Worm (Caenorhabditis elegans) whole organism, L1 larva: ENCODE measurements around the gene odr-1.

Experiments
- C16A3.4 ChIP-seq: fragments of 150-350 bp; optimal IDR thresholded peaks from 2 replicates; lab custom pipeline; 2014; ENCODE audit warnings: missing biosample characterization, missing genetic modification characterization
- alr-1 ChIP-seq: fragments of 200-800 bp; sonication (Bioruptor generic); optimal IDR thresholded peaks from 2 replicates; lab custom pipeline; 2018; ENCODE audit warnings: borderline replicate concordance, mild to moderate bottlenecking, missing genetic modification characterization, missing compliant biosample characterization
- ama-1 ChIP-seq: fragments of 150-350 bp; optimal IDR thresholded peaks from 2 replicates; lab custom pipeline; 2014
- blmp-1 ChIP-seq: fragments of 150-350 bp; optimal IDR thresholded peaks from 2 replicates; lab custom pipeline; 2014; ENCODE audit warnings: missing biosample characterization, missing genetic modification characterization
- ceh-82 ChIP-seq, 3 experiments: fragments of 150-350 bp in 1 of 3; sonication (generic microtip) in 2 of 3; optimal IDR thresholded peaks; 2 replicates each; lab custom pipeline; 2014 to 2017; ENCODE audit warnings: missing biosample characterization in 3 of 3, missing genetic modification characterization in 3 of 3
- ceh-90 ChIP-seq: sonication (generic microtip); optimal IDR thresholded peaks from 2 replicates; lab custom pipeline; 2016; ENCODE audit warnings: missing genetic modification characterization, missing compliant biosample characterization
- dsc-1 ChIP-seq: sonication (generic microtip); optimal IDR thresholded peaks from 2 replicates; lab custom pipeline; 2016; ENCODE audit warnings: mild to moderate bottlenecking, missing genetic modification characterization, missing compliant biosample characterization
- efl-1 ChIP-seq, 4 experiments: fragments of 150-350 bp; optimal IDR thresholded peaks in 3 of 4; peaks in 1 of 4; 1 replicate in 1 of 4; 2 replicates in 3 of 4; lab custom pipeline; 2014; ENCODE audit warnings: missing biosample characterization in 2 of 4, missing genetic modification characterization in 2 of 4, missing genetic modification reagents in 2 of 4
- elt-2 ChIP-seq: sonication (generic microtip); optimal IDR thresholded peaks from 2 replicates; lab custom pipeline; 2016; ENCODE audit warnings: missing genetic modification characterization, mild to moderate bottlenecking, inconsistent platforms, missing compliant biosample characterization, missing genetic modification reagents
- elt-3 ChIP-seq, 6 experiments: fragments of 150-350 bp in 1 of 6; sonication (generic microtip); optimal IDR thresholded peaks; 2 replicates each; lab custom pipeline; 2017 to 2018; ENCODE audit warnings: missing biosample characterization in 6 of 6, missing genetic modification characterization in 6 of 6, inconsistent platforms in 1 of 6
- ets-5 ChIP-seq: fragments of 200-800 bp; sonication (Bioruptor generic); IDR thresholded peaks from 2 replicates; pipeline ENCODE4 v1.3.6; 2022; ENCODE audit warnings: missing genetic modification characterization, missing compliant biosample characterization
- fos-1 ChIP-seq: fragments of 150-350 bp; optimal IDR thresholded peaks from 2 replicates; lab custom pipeline; 2014; ENCODE audit warnings: missing biosample characterization, missing genetic modification characterization
- grh-1 ChIP-seq: fragments of 200-800 bp; sonication (Bioruptor generic); IDR thresholded peaks from 2 replicates; pipeline ENCODE4 v1.3.6; 2022; ENCODE audit warnings: missing genetic modification reagents, missing genetic modification characterization, missing compliant biosample characterization
- hlh-17 ChIP-seq: fragments of 200-800 bp; sonication (Bioruptor generic); optimal IDR thresholded peaks from 2 replicates; lab custom pipeline; 2018; ENCODE audit warnings: missing genetic modification characterization, mild to moderate bottlenecking, missing compliant biosample characterization, moderate library complexity, borderline replicate concordance
- isw-1 ChIP-seq: fragments of 200-800 bp; sonication (Bioruptor generic); IDR thresholded peaks from 2 replicates; pipeline ENCODE4 v1.3.6; 2022; ENCODE audit warnings: missing genetic modification characterization, missing compliant biosample characterization
- jun-1 ChIP-seq: fragments of 150-350 bp; optimal IDR thresholded peaks from 2 replicates; lab custom pipeline; 2014; ENCODE audit warnings: missing biosample characterization, missing genetic modification reagents, missing genetic modification characterization
- lin-13 ChIP-seq: fragments of 150-350 bp; optimal IDR thresholded peaks from 2 replicates; lab custom pipeline; 2014; ENCODE audit warnings: missing biosample characterization, missing genetic modification reagents, missing genetic modification characterization
- lin-14 ChIP-seq: fragments of 200-800 bp; sonication (Bioruptor generic); optimal IDR thresholded peaks from 2 replicates; lab custom pipeline; 2018; ENCODE audit warnings: mild to moderate bottlenecking, missing genetic modification characterization, moderate library complexity, missing compliant biosample characterization
- lin-15B ChIP-seq: fragments of 150-350 bp; sonication (generic microtip); optimal IDR thresholded peaks from 3 replicates; lab custom pipeline; 2014; ENCODE audit warnings: missing biosample characterization, missing genetic modification characterization
- lin-35 ChIP-seq, 2 experiments: fragments of 150-350 bp; optimal IDR thresholded peaks; 2 replicates each; lab custom pipeline; 2014; ENCODE audit warnings: missing biosample characterization in 2 of 2, missing genetic modification characterization in 2 of 2, missing genetic modification reagents in 2 of 2
- lsy-2 ChIP-seq, 2 experiments: fragments of 150-350 bp; optimal IDR thresholded peaks; 2 replicates each; lab custom pipeline; 2014; ENCODE audit warnings: missing biosample characterization in 2 of 2, missing genetic modification characterization in 2 of 2
- mab-9 ChIP-seq: fragments of 200-800 bp; sonication (Bioruptor generic); IDR thresholded peaks from 2 replicates; pipeline ENCODE4 v1.3.6; 2022; ENCODE audit warnings: missing genetic modification reagents, missing genetic modification characterization, missing compliant biosample characterization
- mdl-1 ChIP-seq, 2 experiments: fragments of 150-350 bp; optimal IDR thresholded peaks; 2 replicates each; lab custom pipeline; 2014 to 2017; ENCODE audit warnings: missing biosample characterization in 2 of 2, missing genetic modification characterization in 2 of 2, inconsistent platforms in 1 of 2
- mef-2 ChIP-seq: fragments of 150-350 bp; optimal IDR thresholded peaks from 2 replicates; lab custom pipeline; 2014; ENCODE audit warnings: missing biosample characterization, missing genetic modification characterization
- mep-1 ChIP-seq: fragments of 150-350 bp; optimal IDR thresholded peaks from 2 replicates; lab custom pipeline; 2014; ENCODE audit warnings: missing biosample characterization, missing genetic modification characterization
- nhr-11 ChIP-seq: fragments of 150-350 bp; optimal IDR thresholded peaks from 2 replicates; lab custom pipeline; 2014; ENCODE audit warnings: missing biosample characterization, missing genetic modification characterization
- nhr-12 ChIP-seq: sonication (generic microtip); optimal IDR thresholded peaks from 2 replicates; lab custom pipeline; 2017; ENCODE audit warnings: missing biosample characterization, missing genetic modification characterization
- nhr-20 ChIP-seq: sonication (generic microtip); optimal IDR thresholded peaks from 2 replicates; lab custom pipeline; 2016; ENCODE audit warnings: mild to moderate bottlenecking, missing genetic modification characterization, missing compliant biosample characterization
- nhr-28 ChIP-seq: fragments of 150-350 bp; optimal IDR thresholded peaks from 2 replicates; lab custom pipeline; 2014; ENCODE audit warnings: missing biosample characterization, missing genetic modification characterization
- nhr-47 ChIP-seq: sonication (generic microtip); optimal IDR thresholded peaks from 2 replicates; lab custom pipeline; 2016; ENCODE audit warnings: mild to moderate bottlenecking, missing genetic modification characterization, moderate library complexity, missing compliant biosample characterization
- nhr-71 ChIP-seq: sonication (generic microtip); optimal IDR thresholded peaks from 2 replicates; lab custom pipeline; 2016; ENCODE audit warnings: mild to moderate bottlenecking, missing genetic modification characterization, moderate library complexity, missing compliant biosample characterization
- nhr-76 ChIP-seq: sonication (generic microtip); optimal IDR thresholded peaks from 2 replicates; lab custom pipeline; 2017; ENCODE audit warnings: missing biosample characterization, missing genetic modification characterization
- nhr-77 ChIP-seq: fragments of 150-350 bp; optimal IDR thresholded peaks from 2 replicates; lab custom pipeline; 2014; ENCODE audit warnings: missing biosample characterization, missing genetic modification characterization
- nhr-85 ChIP-seq: sonication (generic microtip); peaks from one replicate; lab custom pipeline; 2016; ENCODE audit warnings: missing genetic modification characterization, inconsistent platforms, missing compliant biosample characterization
- pag-3 ChIP-seq: sonication (generic microtip); optimal IDR thresholded peaks from 2 replicates; lab custom pipeline; 2017; ENCODE audit warnings: missing genetic modification characterization, mild to moderate bottlenecking, missing compliant biosample characterization, antibody characterized with exemption, borderline replicate concordance; ENCODE audit not compliant: insufficient read depth
- snu-23 ChIP-seq: sonication (generic microtip); optimal IDR thresholded peaks from 2 replicates; lab custom pipeline; 2016; ENCODE audit warnings: missing genetic modification characterization, missing compliant biosample characterization
- sptf-1 ChIP-seq: fragments of 150-350 bp; optimal IDR thresholded peaks from 2 replicates; lab custom pipeline; 2014; ENCODE audit warnings: missing biosample characterization, missing genetic modification characterization
- sup-37 ChIP-seq: fragments of 200-800 bp; sonication (Bioruptor generic); optimal IDR thresholded peaks from 2 replicates; lab custom pipeline; 2018; ENCODE audit warnings: mild to moderate bottlenecking, missing genetic modification characterization, missing compliant biosample characterization
- swsn-7 ChIP-seq: sonication (generic microtip); optimal IDR thresholded peaks from 2 replicates; lab custom pipeline; 2016; ENCODE audit warnings: missing genetic modification characterization, missing compliant biosample characterization
- tbx-2 ChIP-seq: sonication (generic microtip); optimal IDR thresholded peaks from 2 replicates; lab custom pipeline; 2016; ENCODE audit warnings: missing genetic modification characterization, missing compliant biosample characterization
- unc-130 ChIP-seq: fragments of 150-350 bp; optimal IDR thresholded peaks from 2 replicates; lab custom pipeline; 2017; ENCODE audit warnings: missing biosample characterization, missing genetic modification characterization, inconsistent platforms
- unc-98 ChIP-seq: fragments of 200-800 bp; sonication (Bioruptor generic); IDR thresholded peaks from 2 replicates; pipeline ENCODE4 v1.3.6; 2022; ENCODE audit warnings: missing genetic modification characterization, missing compliant biosample characterization
- vab-15 ChIP-seq: sonication (generic microtip); optimal IDR thresholded peaks from 2 replicates; lab custom pipeline; 2017; ENCODE audit warnings: missing genotype, mild to moderate bottlenecking, missing genetic modification characterization, missing compliant biosample characterization
- xbp-1 ChIP-seq: sonication (generic microtip); optimal IDR thresholded peaks from 2 replicates; lab custom pipeline; 2016; ENCODE audit warnings: missing genetic modification characterization, missing compliant biosample characterization
- zip-4 ChIP-seq: fragments of 200-800 bp; sonication (Bioruptor generic); optimal IDR thresholded peaks from 2 replicates; lab custom pipeline; 2018; ENCODE audit warnings: mild to moderate bottlenecking, missing genetic modification characterization, moderate library complexity, missing compliant biosample characterization

The odr-1 gene

ce11 chrX:13543350-13543749, 7.4 kb downstream of the odr-1 start:
- TF ChIP-seq C16A3.4 (tag; lab: Kevin White, UChicago) (no peak), lin-35 (GFP tag; optimal IDR thresholded peaks at IDR 0.05; lab: Kevin White, UChicago) (peak in 1 of 2 experiments; percentile 8), mab-9 (GFP tag; lab: Robert Waterston, UW) (no peak), lsy-2 (tag; optimal IDR thresholded peaks at IDR 0.05; lab: Kevin White, UChicago) (peak in 1 of 2 experiments; percentile 2)

DNA sequence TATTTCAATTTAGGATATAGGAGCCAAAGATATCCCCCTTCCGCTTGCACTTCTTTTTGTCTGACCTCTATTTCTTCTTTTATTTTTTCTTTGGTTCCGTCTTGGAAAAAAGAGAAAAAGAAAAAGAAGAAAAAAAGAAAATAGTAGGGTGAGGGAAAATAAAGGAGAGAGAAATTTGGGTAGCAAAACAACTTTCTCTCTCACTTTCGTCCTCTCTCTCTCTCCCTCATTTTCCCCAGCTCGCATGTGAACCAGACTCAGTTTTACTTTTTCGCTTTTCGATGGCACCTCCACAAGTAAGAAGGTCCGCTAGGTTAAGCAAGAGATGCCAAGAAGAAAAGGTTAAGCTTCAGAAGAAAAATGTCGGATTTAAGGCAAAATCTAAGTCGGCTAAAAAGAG, 8.0 kb downstream of the odr-1 start:
- TF ChIP-seq elt-3 (tag; optimal IDR thresholded peaks at IDR 0.05; lab: Kevin White, UChicago): peak in 1 of 6 experiments; percentile 15
- peak in 1 of 2 experiments; percentile 21 for TF ChIP-seq mdl-1 (tag; optimal IDR thresholded peaks at IDR 0.05; lab: Kevin White, UChicago)
- TF ChIP-seq tbx-2 (tag; lab: Kevin White, UChicago): peak; percentile 7
- no peak for TF ChIP-seq lin-15B (tag; lab: Kevin White, UChicago)
- TF ChIP-seq mef-2 (tag; lab: Kevin White, UChicago): no peak
- TF ChIP-seq ceh-90 (tag; lab: Kevin White, UChicago): no peak
- TF ChIP-seq efl-1 (optimal IDR thresholded peaks at IDR 0.05; lab: Kevin White, UChicago): no peak
- TF ChIP-seq efl-1 (GFP tag; optimal IDR thresholded peaks at IDR 0.05 in 1 of 2; lab: Kevin White, UChicago): no peak
- TF ChIP-seq snu-23 (GFP tag; lab: Kevin White, UChicago): peak; percentile 20
- TF ChIP-seq isw-1 (GFP tag; lab: Robert Waterston, UW): no peak
- no peak for TF ChIP-seq nhr-77 (tag; lab: Kevin White, UChicago)
- TF ChIP-seq unc-130 (tag; lab: Kevin White, UChicago): no peak
- TF ChIP-seq nhr-71 (tag; lab: Kevin White, UChicago): peak; percentile 25
- TF ChIP-seq lin-13 (GFP tag; lab: Kevin White, UChicago): no peak
- peak; percentile 26 for TF ChIP-seq pag-3 (tag; lab: Kevin White, UChicago)
- peak in 1 of 3 experiments; percentile 15 for TF ChIP-seq ceh-82 (tag; optimal IDR thresholded peaks at IDR 0.05; lab: Kevin White, UChicago)
- no peak for TF ChIP-seq nhr-76 (tag; lab: Kevin White, UChicago)
- TF ChIP-seq blmp-1 (tag; lab: Kevin White, UChicago): peak; percentile 73
- TF ChIP-seq zip-4 (GFP tag; lab: Kevin White, UChicago): no peak
- TF ChIP-seq nhr-47: peak; percentile 12
- no peak for TF ChIP-seq sptf-1 (tag; lab: Kevin White, UChicago)
- TF ChIP-seq lsy-2 (tag; optimal IDR thresholded peaks at IDR 0.05; lab: Kevin White, UChicago): peak in 1 of 2 experiments; percentile 55
- peak; percentile 59 for TF ChIP-seq mep-1
- peak; percentile 76 for TF ChIP-seq lin-14 (GFP tag; lab: Kevin White, UChicago)

DNA sequence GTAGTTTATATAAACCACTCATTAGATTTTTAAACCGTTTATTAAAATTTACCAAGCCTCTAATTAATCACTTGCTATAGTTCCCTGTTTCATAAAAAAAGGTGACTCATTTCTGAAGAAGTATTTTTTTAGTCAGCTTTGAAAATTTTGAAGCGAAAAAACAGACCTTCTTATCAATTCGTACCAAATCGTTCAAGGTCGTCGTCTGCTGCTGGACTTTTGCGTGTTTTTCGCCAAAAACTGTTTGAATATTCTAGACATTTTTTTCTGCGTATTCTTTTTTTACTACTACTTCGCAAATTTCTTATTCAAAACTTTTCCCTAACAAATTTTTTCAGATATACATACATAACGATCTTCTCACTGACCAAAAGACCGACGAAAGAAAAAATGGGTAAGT, 8.6 kb downstream of the odr-1 start, which contains the start of gene cah-4:
TSS of gene cah-4 (plus strand) at position 339 of the 400 bp plus-strand sequence.
- TF ChIP-seq mep-1 (no peak), nhr-85 (peak; percentile 63), xbp-1 (tag; lab: Kevin White, UChicago) (no peak), dsc-1 (tag; lab: Kevin White, UChicago) (no peak), nhr-28 (tag; lab: Kevin White, UChicago) (no peak), nhr-12 (tag; lab: Kevin White, UChicago) (no peak), nhr-11 (tag; lab: Kevin White, UChicago) (no peak), efl-1 (optimal IDR thresholded peaks at IDR 0.05; lab: Kevin White, UChicago) (no peak), efl-1 (GFP tag; optimal IDR thresholded peaks at IDR 0.05 in 1 of 2; lab: Kevin White, UChicago) (no peak), elt-2 (tag; lab: Kevin White, UChicago) (no peak), ama-1 (lab: Kevin White, UChicago) (peak; percentile 35), mdl-1 (tag; optimal IDR thresholded peaks at IDR 0.05; lab: Kevin White, UChicago) (no peak)

DNA sequence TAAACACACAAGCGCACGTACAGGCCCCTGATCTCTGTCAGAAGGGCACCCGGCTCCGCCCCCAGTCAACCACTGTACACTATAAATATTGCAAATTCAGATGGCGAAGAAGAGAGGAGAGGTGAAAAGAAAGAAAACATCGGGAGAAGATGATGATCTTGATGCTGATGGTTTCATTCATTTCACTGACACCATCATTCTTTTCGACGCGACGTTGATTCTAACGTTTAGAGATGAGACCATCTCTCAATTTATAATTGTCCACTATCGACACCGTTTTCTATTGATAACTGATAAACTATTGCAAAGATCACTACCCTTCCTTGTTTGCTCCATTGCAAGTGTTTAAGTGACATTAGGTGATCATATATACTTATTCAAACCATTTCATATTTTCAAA, 9.5 kb downstream of the odr-1 start:
- TF ChIP-seq mep-1 (no peak), nhr-47 (peak; percentile 55), hlh-17 (no peak), lin-15B (tag; lab: Kevin White, UChicago) (no peak), lin-35 (GFP tag; optimal IDR thresholded peaks at IDR 0.05; lab: Kevin White, UChicago) (peak in 1 of 2 experiments; percentile 75), vab-15 (tag; lab: Kevin White, UChicago) (no peak), nhr-20 (tag; lab: Kevin White, UChicago) (peak; percentile 70), alr-1 (tag; lab: Kevin White, UChicago) (no peak), ets-5 (GFP tag; lab: Robert Waterston, UW) (no peak), snu-23 (GFP tag; lab: Kevin White, UChicago) (peak; percentile 57), nhr-11 (tag; lab: Kevin White, UChicago) (no peak), nhr-12 (tag; lab: Kevin White, UChicago) (no peak), sup-37 (GFP tag; lab: Kevin White, UChicago) (no peak), jun-1 (tag; lab: Kevin White, UChicago) (no peak), ceh-82 (tag; optimal IDR thresholded peaks at IDR 0.05; lab: Kevin White, UChicago) (no peak), swsn-7 (tag; lab: Kevin White, UChicago) (no peak), unc-98 (GFP tag; lab: Robert Waterston, UW) (no peak), grh-1 (GFP tag; lab: Robert Waterston, UW) (no peak), mef-2 (tag; lab: Kevin White, UChicago) (no peak), fos-1 (tag; lab: Kevin White, UChicago) (no peak), ceh-90 (tag; lab: Kevin White, UChicago) (no peak)
